Worm (Caenorhabditis elegans) whole organism, late embryonic: Measurements from ENCODE around the gene vps-22.

ENCODE experiments used
- C08G9.2 ChIP-seq: sonication (generic microtip); optimal IDR thresholded peaks from 2 replicates; lab custom pipeline; 2016; ENCODE audit warnings: mild to moderate bottlenecking, missing genetic modification characterization, moderate library complexity, missing compliant biosample characterization
- F13H6.1 ChIP-seq: sonication (generic microtip); optimal IDR thresholded peaks from 2 replicates; lab custom pipeline; 2016; ENCODE audit warnings: missing genetic modification characterization, missing compliant biosample characterization
- K02D7.2 ChIP-seq: sonication (generic microtip); optimal IDR thresholded peaks from 2 replicates; lab custom pipeline; 2017; ENCODE audit warnings: mild to moderate bottlenecking, missing genetic modification characterization, missing compliant biosample characterization
- T23F11.4 ChIP-seq: fragments of 200-800 bp; sonication (Bioruptor generic); optimal IDR thresholded peaks from 2 replicates; lab custom pipeline; 2018; ENCODE audit warnings: mild to moderate bottlenecking, missing genetic modification characterization, missing compliant biosample characterization
- Y22D7AL.16 ChIP-seq: sonication (generic microtip); optimal IDR thresholded peaks from 2 replicates; lab custom pipeline; 2016; ENCODE audit warnings: missing genetic modification characterization, missing compliant biosample characterization
- ama-1 ChIP-seq: fragments of 150-350 bp; optimal IDR thresholded peaks from 2 replicates; lab custom pipeline; 2014
- ceh-2 ChIP-seq: sonication (generic microtip); optimal IDR thresholded peaks from 2 replicates; lab custom pipeline; 2016; ENCODE audit warnings: missing genotype, missing genetic modification characterization, missing compliant biosample characterization
- ceh-24 ChIP-seq: sonication (generic microtip); optimal IDR thresholded peaks from 2 replicates; lab custom pipeline; 2016; ENCODE audit warnings: mild to moderate bottlenecking, missing genetic modification characterization, missing compliant biosample characterization
- ceh-30 ChIP-seq: fragments of 150-350 bp; optimal IDR thresholded peaks from 2 replicates; lab custom pipeline; 2014; ENCODE audit warnings: missing biosample characterization, missing genetic modification characterization
- ceh-48 ChIP-seq: sonication (generic microtip); optimal IDR thresholded peaks from 2 replicates; lab custom pipeline; 2016; ENCODE audit warnings: missing genetic modification characterization, inconsistent platforms, missing compliant biosample characterization
- che-1 ChIP-seq: sonication (generic microtip); optimal IDR thresholded peaks from 2 replicates; lab custom pipeline; 2016; ENCODE audit warnings: mild to moderate bottlenecking, missing genetic modification characterization, missing compliant biosample characterization
- dmd-4 ChIP-seq: sonication (generic microtip); optimal IDR thresholded peaks from 2 replicates; lab custom pipeline; 2016; ENCODE audit warnings: borderline replicate concordance, missing genetic modification characterization, missing compliant biosample characterization
- dve-1 ChIP-seq: sonication (generic microtip); optimal IDR thresholded peaks from 2 replicates; lab custom pipeline; 2017; ENCODE audit warnings: antibody characterized with exemption, mild to moderate bottlenecking, missing genetic modification characterization, missing compliant biosample characterization
- elt-4 ChIP-seq: sonication (generic microtip); optimal IDR thresholded peaks from 2 replicates; lab custom pipeline; 2016; ENCODE audit warnings: missing genetic modification characterization, missing compliant biosample characterization
- eyg-1 ChIP-seq: sonication (generic microtip); optimal IDR thresholded peaks from 2 replicates; lab custom pipeline; 2016; ENCODE audit warnings: missing genotype, missing genetic modification characterization, missing compliant biosample characterization
- hlh-13 ChIP-seq: fragments of 200-800 bp; sonication (Bioruptor generic); optimal IDR thresholded peaks from 2 replicates; lab custom pipeline; 2018; ENCODE audit warnings: mild to moderate bottlenecking, missing genetic modification characterization, missing compliant biosample characterization
- hlh-8 ChIP-seq: sonication (generic microtip); optimal IDR thresholded peaks from 2 replicates; lab custom pipeline; 2016; ENCODE audit warnings: missing genotype, missing genetic modification characterization, missing compliant biosample characterization
- lin-11 ChIP-seq: fragments of 200-800 bp; sonication (Bioruptor generic); optimal IDR thresholded peaks from 2 replicates; lab custom pipeline; 2018; ENCODE audit warnings: mild to moderate bottlenecking, missing genetic modification characterization, missing compliant biosample characterization
- madf-2 ChIP-seq: sonication (generic microtip); optimal IDR thresholded peaks from 2 replicates; lab custom pipeline; 2017; ENCODE audit warnings: missing genetic modification characterization, missing compliant biosample characterization
- mec-3 ChIP-seq: sonication (generic microtip); optimal IDR thresholded peaks from 2 replicates; lab custom pipeline; 2016; ENCODE audit warnings: borderline replicate concordance, missing genetic modification characterization, missing compliant biosample characterization
- nfya-1 ChIP-seq: sonication (generic microtip); optimal IDR thresholded peaks from 2 replicates; lab custom pipeline; 2017; ENCODE audit warnings: missing genetic modification characterization, mild to moderate bottlenecking, missing compliant biosample characterization, antibody characterized with exemption, moderate library complexity
- nhr-232 ChIP-seq: sonication (generic microtip); optimal IDR thresholded peaks from 2 replicates; lab custom pipeline; 2016; ENCODE audit warnings: missing genetic modification characterization, missing compliant biosample characterization
- npax-4 ChIP-seq: sonication (generic microtip); optimal IDR thresholded peaks from 2 replicates; lab custom pipeline; 2016; ENCODE audit warnings: missing genetic modification characterization, missing compliant biosample characterization
- odd-2 ChIP-seq: sonication (generic microtip); optimal IDR thresholded peaks from 2 replicates; lab custom pipeline; 2017; ENCODE audit warnings: antibody characterized with exemption, mild to moderate bottlenecking, missing genetic modification characterization, missing compliant biosample characterization
- pag-3 ChIP-seq: sonication (generic microtip); optimal IDR thresholded peaks from 2 replicates; lab custom pipeline; 2016; ENCODE audit warnings: missing compliant biosample characterization, missing genetic modification characterization, borderline replicate concordance
- pat-9 ChIP-seq: fragments of 200-800 bp; sonication (Bioruptor generic); optimal IDR thresholded peaks from 2 replicates; lab custom pipeline; 2018; ENCODE audit warnings: mild to moderate bottlenecking, missing genetic modification characterization, moderate library complexity, missing compliant biosample characterization
- pax-1 ChIP-seq: fragments of 150-350 bp; optimal IDR thresholded peaks from 2 replicates; lab custom pipeline; 2014; ENCODE audit warnings: missing biosample characterization, missing genetic modification characterization
- pha-4 ChIP-seq: fragments of 150-350 bp; optimal IDR thresholded peaks from 2 replicates; lab custom pipeline; 2018; ENCODE audit warnings: missing biosample characterization, missing genetic modification reagents, missing genetic modification characterization
- pqm-1 ChIP-seq: sonication (generic microtip); optimal IDR thresholded peaks from 2 replicates; lab custom pipeline; 2016; ENCODE audit warnings: missing genetic modification characterization, missing compliant biosample characterization
- pros-1 ChIP-seq: fragments of 150-350 bp; optimal IDR thresholded peaks from 2 replicates; lab custom pipeline; 2014; ENCODE audit warnings: missing biosample characterization, missing genetic modification reagents, missing genetic modification characterization
- ref-2 ChIP-seq: sonication (generic microtip); optimal IDR thresholded peaks from 2 replicates; lab custom pipeline; 2016; ENCODE audit warnings: missing genetic modification characterization, missing compliant biosample characterization
- rnt-1 ChIP-seq: sonication (generic microtip); optimal IDR thresholded peaks from 2 replicates; lab custom pipeline; 2016; ENCODE audit warnings: missing genetic modification characterization, missing compliant biosample characterization
- sdc-2 ChIP-seq: sonication (generic microtip); optimal IDR thresholded peaks from 2 replicates; lab custom pipeline; 2016; ENCODE audit warnings: missing genotype, missing genetic modification characterization, missing compliant biosample characterization
- sox-2 ChIP-seq: fragments of 200-800 bp; sonication (Bioruptor generic); IDR thresholded peaks from 2 replicates; pipeline ENCODE4 v1.3.6; 2022; ENCODE audit warnings: missing genetic modification reagents, missing genetic modification characterization, missing compliant biosample characterization
- tbx-2 ChIP-seq: sonication (generic microtip); optimal IDR thresholded peaks from 2 replicates; lab custom pipeline; 2016; ENCODE audit warnings: missing genetic modification characterization, missing compliant biosample characterization
- tbx-7 ChIP-seq: sonication (generic microtip); optimal IDR thresholded peaks from 2 replicates; lab custom pipeline; 2016; ENCODE audit warnings: missing genotype, missing genetic modification characterization, missing compliant biosample characterization
- unc-3 ChIP-seq, 2 experiments: fragments of 200-800 bp in 1 of 2; sonication (Bioruptor generic) in 1 of 2; sonication (generic microtip) in 1 of 2; conservative IDR thresholded peaks in 1 of 2; optimal IDR thresholded peaks in 1 of 2; 2 replicates each; pipeline versions ENCODE4 v1.3.6 to Lab custom; 2016 to 2022; ENCODE audit warnings: missing compliant biosample characterization in 2 of 2, missing genetic modification characterization in 2 of 2, missing genetic modification reagents in 1 of 2
- zip-5 ChIP-seq: sonication (generic microtip); optimal IDR thresholded peaks from 2 replicates; lab custom pipeline; 2016; ENCODE audit warnings: missing genetic modification characterization, missing compliant biosample characterization
- ztf-16 ChIP-seq: sonication (generic microtip); optimal IDR thresholded peaks from 2 replicates; lab custom pipeline; 2017; ENCODE audit warnings: missing genetic modification characterization, missing compliant biosample characterization

The vps-22 gene

ce11 chrIII:4947352-4947751 lies 14.9 kb downstream of the vps-22 start (continued):
- TF ChIP-seq hlh-8 (tag; lab: Kevin White, UChicago) = peak; percentile 76
- TF ChIP-seq ceh-30 (tag; lab: Kevin White, UChicago) = no peak
- no peak for TF ChIP-seq ztf-16 (tag; lab: Kevin White, UChicago)
- peak; percentile 85 for TF ChIP-seq rnt-1
- peak; percentile 47 for TF ChIP-seq pros-1 (tag; lab: Kevin White, UChicago)
- no peak for TF ChIP-seq unc-3 (GFP tag; conservative IDR thresholded peaks at IDR 0.05; lab: Robert Waterston, UW)
- TF ChIP-seq unc-3 (tag; optimal IDR thresholded peaks at IDR 0.05; lab: Kevin White, UChicago) = no peak
- TF ChIP-seq npax-4 (tag; lab: Kevin White, UChicago) = no peak
- no peak for TF ChIP-seq che-1 (tag; lab: Kevin White, UChicago)
- no peak for TF ChIP-seq pha-4 (tag; lab: Kevin White, UChicago)
- peak; percentile 37 for TF ChIP-seq K02D7.2
- no peak for TF ChIP-seq madf-2 (tag; lab: Kevin White, UChicago)
- peak; percentile 9 for TF ChIP-seq nhr-232 (tag; lab: Kevin White, UChicago)
- TF ChIP-seq tbx-2 (tag; lab: Kevin White, UChicago) = peak; percentile 86
- no peak for TF ChIP-seq sox-2 (GFP tag; lab: Robert Waterston, UW)
- TF ChIP-seq odd-2 (tag; lab: Kevin White, UChicago) = no peak
- peak; percentile 71 for TF ChIP-seq dmd-4 (tag; lab: Kevin White, UChicago)
- TF ChIP-seq F13H6.1 (tag; lab: Kevin White, UChicago) = peak; percentile 33
- TF ChIP-seq elt-4 (tag; lab: Kevin White, UChicago) = no peak
- TF ChIP-seq ceh-24 (tag; lab: Kevin White, UChicago) = no peak
- peak; percentile 60 for TF ChIP-seq C08G9.2 (tag; lab: Kevin White, UChicago)
- peak; percentile 80 for TF ChIP-seq ref-2 (tag; lab: Kevin White, UChicago)
- no peak for TF ChIP-seq pqm-1 (tag; lab: Kevin White, UChicago)
- peak; percentile 46 for TF ChIP-seq ceh-2 (tag; lab: Kevin White, UChicago)
- no peak for TF ChIP-seq pat-9 (tag; lab: Kevin White, UChicago)
- TF ChIP-seq eyg-1 (tag; lab: Kevin White, UChicago) = peak; percentile 30
- TF ChIP-seq nfya-1 (tag; lab: Kevin White, UChicago) = peak; percentile 73
- no peak for TF ChIP-seq Y22D7AL.16 (tag; lab: Kevin White, UChicago)
- no peak for TF ChIP-seq ama-1 (lab: Kevin White, UChicago)
- TF ChIP-seq T23F11.4 = peak; percentile 32
- TF ChIP-seq zip-5 = no peak
- no peak for TF ChIP-seq ceh-48
- peak; percentile 55 for TF ChIP-seq sdc-2
- TF ChIP-seq hlh-13 (GFP tag; lab: Kevin White, UChicago) = no peak
- no peak for TF ChIP-seq lin-11
- no peak for TF ChIP-seq dve-1 (tag; lab: Kevin White, UChicago)
- no peak for TF ChIP-seq pax-1 (tag; lab: Kevin White, UChicago)

- TF ChIP-seq ref-2 (tag; lab: Kevin White, UChicago) (no peak), tbx-7 (tag; lab: Kevin White, UChicago) (no peak), pat-9 (tag; lab: Kevin White, UChicago) (no peak), T23F11.4 (no peak), K02D7.2 (no peak), mec-3 (tag; lab: Kevin White, UChicago) (no peak), pag-3 (tag; lab: Kevin White, UChicago) (no peak), sox-2 (GFP tag; lab: Robert Waterston, UW) (no peak)
- TF ChIP-seq, all 69 proteins: peak for 0
These were observed 18.1 kb downstream of the vps-22 start, which contains the start of gene ntl-9 for ce11 chrIII:4944213-4944612. Gene ntl-9, plus strand, starts transcription at chrIII:4944513.

- no peak for TF ChIP-seq ama-1 (lab: Kevin White, UChicago)
These were observed 23.0 kb downstream of the vps-22 start, which contains the start of gene rpb-2 for ce11 chrIII:4939267-4939666. Gene rpb-2, plus strand, starts transcription at chrIII:4939567.
